Worm (Caenorhabditis elegans): ENCODE data around the gene C16C8.17.

C16C8.17 gene

ce11 chrII:3439244-3439698 lies 1.4 kb upstream of the C16C8.17 start (continued):
- TF ChIP-seq nhr-237 (tag; optimal IDR thresholded peaks at IDR 0.05): no peak
- TF ChIP-seq nhr-25 (tag; optimal IDR thresholded peaks at IDR 0.05; ENCODE audit: borderline replicate concordance, insufficient read depth): no peak
- no peak for TF ChIP-seq attf-4 (tag; optimal IDR thresholded peaks at IDR 0.05)
- TF ChIP-seq dmd-9 (GFP tag; IDR thresholded peaks at IDR 0.05): peak; percentile 78
- no peak for TF ChIP-seq nhr-77 (tag; optimal IDR thresholded peaks at IDR 0.05)
- TF ChIP-seq mxl-3 (GFP tag; optimal IDR thresholded peaks at IDR 0.05): peak; percentile 38
- TF ChIP-seq jun-1 (tag; optimal IDR thresholded peaks at IDR 0.05): no peak
- no peak for TF ChIP-seq ceh-62 (tag; optimal IDR thresholded peaks at IDR 0.05)
- TF ChIP-seq egl-43 (GFP tag; IDR thresholded peaks at IDR 0.05): peak; percentile 87
- peak; percentile 48 for TF ChIP-seq lir-3 (tag; optimal IDR thresholded peaks at IDR 0.05)
- no peak; the same call in 1 of the 2 replicates for TF ChIP-seq daf-19 (GFP tag; conservative IDR thresholded peaks at IDR 0.05)
- TF ChIP-seq arid-1 (GFP tag; conservative IDR thresholded peaks at IDR 0.05): no peak

ce11 chrII:3439842-3440640 lies 586 bp upstream of the C16C8.17 start:
- no peak for TF ChIP-seq saeg-2 (GFP tag; IDR thresholded peaks at IDR 0.05)
- 0 out of 2 replicates have a peak, but pooled peaks have one; percentile 22 for TF ChIP-seq php-3 (GFP tag; IDR thresholded peaks at IDR 0.05)
- peak; percentile 60 for TF ChIP-seq nhr-28 (tag; optimal IDR thresholded peaks at IDR 0.05)
- TF ChIP-seq lir-3 (tag; optimal IDR thresholded peaks at IDR 0.05): no peak
- TF ChIP-seq mdt-29 (GFP tag; IDR thresholded peaks at IDR 0.05): no peak
- no peak for TF ChIP-seq ceh-20 (GFP tag; IDR thresholded peaks at IDR 0.05)
- no peak for TF ChIP-seq hif-1 (tag; optimal IDR thresholded peaks at IDR 0.05)
- no peak for TF ChIP-seq aly-2 (tag; optimal IDR thresholded peaks at IDR 0.05)
- TF ChIP-seq pqm-1 (tag; optimal IDR thresholded peaks at IDR 0.05): peak; percentile 55
- TF ChIP-seq dmd-6 (GFP tag; IDR thresholded peaks at IDR 0.05): peak; percentile 63
- TF ChIP-seq set-16 (GFP tag; IDR thresholded peaks at IDR 0.05): no peak
- TF ChIP-seq mep-1 (tag; optimal IDR thresholded peaks at IDR 0.05): no peak
- TF ChIP-seq nhr-102 (tag; optimal IDR thresholded peaks at IDR 0.05): no peak
- TF ChIP-seq ztf-11 (tag; optimal IDR thresholded peaks at IDR 0.05): no peak
- TF ChIP-seq nhr-10 (tag; optimal IDR thresholded peaks at IDR 0.05): no peak

- TF ChIP-seq tag-97 (GFP tag; IDR thresholded peaks at IDR 0.05) (no peak), unc-62 (GFP tag; optimal IDR thresholded peaks at IDR 0.05 in 1 of 2) (peak in 1 of 2 experiments; percentile 1), unc-62 (tag; optimal IDR thresholded peaks at IDR 0.05) (no peak), dmd-8 (GFP tag; IDR thresholded peaks at IDR 0.05) (no peak), sdz-12 (GFP tag; optimal IDR thresholded peaks at IDR 0.05) (no peak)
Observed at ce11 chrII:3441377-3441776, 750 bp downstream of the C16C8.17 start, which contains the start of gene C16C8.27. C16C8.27 (plus strand) TSS chrII:3441677.

ce11 chrII:3443154-3443553 lies 2.5 kb downstream of the C16C8.17 start, which contains the start of gene C16C8.22:
C16C8.22 (minus strand) TSS chrII:3443254.
- TF ChIP-seq daf-8 (GFP tag; IDR thresholded peaks at IDR 0.05) (no peak), hmg-1.1 (GFP tag; IDR thresholded peaks at IDR 0.05) (no peak), dpl-1 (GFP tag; optimal IDR thresholded peaks at IDR 0.05) (no peak), php-3 (GFP tag; IDR thresholded peaks at IDR 0.05) (no peak), rbr-2 (tag; optimal IDR thresholded peaks at IDR 0.05) (no peak)
